Worm (Caenorhabditis elegans) whole organism, L2 larva: ENCODE results near the gene mua-6.
"Not testable (repeated sequence)": the region's sequence is repeated elsewhere in the genome, so short reads cannot be mapped to it uniquely, and the experiment has no call there.

Experiments
- C34F6.9 ChIP-seq: fragments of 150-350 bp; optimal IDR thresholded peaks from 2 replicates; lab custom pipeline; 2014; ENCODE audit warnings: missing biosample characterization, missing genetic modification characterization
- Y55F3AM.14 ChIP-seq: fragments of 200-800 bp; sonication (Bioruptor generic); optimal IDR thresholded peaks from 2 replicates; lab custom pipeline; 2018; ENCODE audit warnings: mild to moderate bottlenecking, missing genetic modification characterization, missing compliant biosample characterization
- ZK546.5 ChIP-seq: sonication (generic microtip); optimal IDR thresholded peaks from 2 replicates; lab custom pipeline; 2017; ENCODE audit warnings: missing biosample characterization, missing genetic modification characterization
- alr-1 ChIP-seq: fragments of 150-350 bp; optimal IDR thresholded peaks from 2 replicates; lab custom pipeline; 2014; ENCODE audit warnings: missing biosample characterization, missing genetic modification characterization
- aly-2 ChIP-seq: fragments of 150-350 bp; optimal IDR thresholded peaks from 2 replicates; lab custom pipeline; 2014; ENCODE audit warnings: missing biosample characterization, missing genetic modification characterization
- ama-1 ChIP-seq: fragments of 150-350 bp; optimal IDR thresholded peaks from 2 replicates; lab custom pipeline; 2018; ENCODE audit warnings: inconsistent platforms
- blmp-1 ChIP-seq: sonication (generic microtip); optimal IDR thresholded peaks from 2 replicates; lab custom pipeline; 2017; ENCODE audit warnings: missing genetic modification characterization, mild to moderate bottlenecking, missing compliant biosample characterization, antibody characterized with exemption, moderate library complexity; ENCODE audit not compliant: insufficient read depth
- crh-2 ChIP-seq: sonication (generic microtip); optimal IDR thresholded peaks from 2 replicates; lab custom pipeline; 2017; ENCODE audit warnings: missing biosample characterization, missing genetic modification characterization
- dmd-4 ChIP-seq: sonication (generic microtip); optimal IDR thresholded peaks from 2 replicates; lab custom pipeline; 2017; ENCODE audit warnings: missing biosample characterization, missing genetic modification characterization
- elt-3 ChIP-seq: sonication (generic microtip); optimal IDR thresholded peaks from 2 replicates; lab custom pipeline; 2017; ENCODE audit warnings: missing biosample characterization, missing genetic modification characterization
- fos-1 ChIP-seq: fragments of 150-350 bp; optimal IDR thresholded peaks from 2 replicates; lab custom pipeline; 2014; ENCODE audit warnings: missing biosample characterization, missing genetic modification characterization
- gmeb-1 ChIP-seq: fragments of 150-350 bp; optimal IDR thresholded peaks from 2 replicates; lab custom pipeline; 2014; ENCODE audit warnings: missing biosample characterization, missing genetic modification characterization
- lin-11 ChIP-seq: fragments of 150-350 bp; sonication (generic microtip); optimal IDR thresholded peaks from 2 replicates; lab custom pipeline; 2014; ENCODE audit warnings: missing biosample characterization, missing genetic modification characterization, inconsistent platforms, mixed read lengths
- lin-13 ChIP-seq: fragments of 150-350 bp; optimal IDR thresholded peaks from 2 replicates; lab custom pipeline; 2014; ENCODE audit warnings: missing biosample characterization, missing genetic modification reagents, missing genetic modification characterization
- lin-39 ChIP-seq: fragments of 150-350 bp; optimal IDR thresholded peaks from 2 replicates; lab custom pipeline; 2014; ENCODE audit warnings: missing biosample characterization, missing genetic modification reagents, missing genetic modification characterization
- lsy-2 ChIP-seq, 2 experiments: fragments of 150-350 bp in 1 of 2; sonication (generic microtip) in 1 of 2; optimal IDR thresholded peaks; 2 replicates each; lab custom pipeline; 2014 to 2017; ENCODE audit warnings: missing biosample characterization in 2 of 2, missing genetic modification characterization in 2 of 2
- mbf-1 ChIP-seq: sonication (generic microtip); optimal IDR thresholded peaks from 2 replicates; lab custom pipeline; 2017; ENCODE audit warnings: missing biosample characterization, missing genetic modification characterization
- mdl-1 ChIP-seq, 2 experiments: fragments of 150-350 bp in 1 of 2; sonication (generic microtip) in 1 of 2; optimal IDR thresholded peaks; 2 replicates each; lab custom pipeline; 2017; ENCODE audit warnings: missing biosample characterization in 2 of 2, missing genetic modification characterization in 2 of 2
- nhr-10 ChIP-seq: sonication (generic microtip); optimal IDR thresholded peaks from 2 replicates; lab custom pipeline; 2017; ENCODE audit warnings: missing biosample characterization, missing genetic modification characterization
- nhr-11 ChIP-seq: fragments of 150-350 bp; optimal IDR thresholded peaks from 2 replicates; lab custom pipeline; 2014; ENCODE audit warnings: missing biosample characterization, missing genetic modification characterization
- nhr-129 ChIP-seq: fragments of 150-350 bp; optimal IDR thresholded peaks from 2 replicates; lab custom pipeline; 2014; ENCODE audit warnings: missing biosample characterization, missing genetic modification characterization
- nhr-23 ChIP-seq: fragments of 150-350 bp; optimal IDR thresholded peaks from 2 replicates; lab custom pipeline; 2014; ENCODE audit warnings: missing biosample characterization, missing genetic modification reagents, missing genetic modification characterization
- nhr-77 ChIP-seq: fragments of 150-350 bp; optimal IDR thresholded peaks from 2 replicates; lab custom pipeline; 2014; ENCODE audit warnings: missing biosample characterization, missing genetic modification characterization
- sma-3 ChIP-seq: sonication (generic microtip); optimal IDR thresholded peaks from 2 replicates; lab custom pipeline; 2016; ENCODE audit warnings: missing genetic modification reagents, missing genetic modification characterization, missing compliant biosample characterization
- sma-9 ChIP-seq, 2 experiments: fragments of 150-350 bp in 1 of 2; sonication (generic microtip) in 1 of 2; optimal IDR thresholded peaks; 2 replicates each; lab custom pipeline; 2014 to 2016; ENCODE audit warnings: missing genetic modification characterization in 2 of 2, mild to moderate bottlenecking in 1 of 2, missing biosample characterization in 1 of 2, missing compliant biosample characterization in 1 of 2, missing genetic modification reagents in 1 of 2, moderate library complexity in 1 of 2
- snpc-4 ChIP-seq: fragments of 150-350 bp; optimal IDR thresholded peaks from 2 replicates; lab custom pipeline; 2014; ENCODE audit warnings: missing biosample characterization, missing genetic modification characterization
- unc-39 ChIP-seq: fragments of 150-350 bp; optimal IDR thresholded peaks from 2 replicates; lab custom pipeline; 2014; ENCODE audit warnings: missing biosample characterization, missing genetic modification characterization
- unc-55 ChIP-seq: fragments of 150-350 bp; sonication (generic microtip); optimal IDR thresholded peaks from 3 replicates; lab custom pipeline; 2014; ENCODE audit warnings: missing biosample characterization, missing genetic modification reagents, missing genetic modification characterization
- ztf-4 ChIP-seq: fragments of 150-350 bp; optimal IDR thresholded peaks from 2 replicates; lab custom pipeline; 2014; ENCODE audit warnings: missing biosample characterization, missing genetic modification characterization

mua-6 gene

DNA sequence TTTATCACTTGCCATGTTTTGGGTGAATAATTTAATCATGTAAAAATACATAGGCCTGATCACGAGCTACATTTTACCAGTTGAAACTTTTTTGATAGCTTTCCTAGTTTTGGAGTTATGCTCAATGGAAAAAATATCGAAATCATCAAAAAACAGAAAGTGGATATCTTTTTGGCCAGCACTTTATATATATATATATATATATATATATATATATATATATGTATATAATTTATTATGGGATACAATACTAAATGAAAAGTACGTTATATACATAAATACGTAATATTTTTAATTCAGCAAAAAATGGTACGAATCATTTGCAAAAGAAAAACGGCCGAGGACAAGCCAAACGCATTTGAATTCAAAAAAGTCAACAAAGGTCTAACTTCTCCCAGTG is 45.8 kb downstream of the mua-6 start, which contains the start of gene F23A7.3:
F23A7.3 (plus strand) TSS at position 301 of the 400 bp plus-strand sequence.
- not testable (repeated sequence) for TF ChIP-seq nhr-23; nhr-11 (tag; lab: Kevin White, UChicago); crh-2 (tag; lab: Kevin White, UChicago)

DNA sequence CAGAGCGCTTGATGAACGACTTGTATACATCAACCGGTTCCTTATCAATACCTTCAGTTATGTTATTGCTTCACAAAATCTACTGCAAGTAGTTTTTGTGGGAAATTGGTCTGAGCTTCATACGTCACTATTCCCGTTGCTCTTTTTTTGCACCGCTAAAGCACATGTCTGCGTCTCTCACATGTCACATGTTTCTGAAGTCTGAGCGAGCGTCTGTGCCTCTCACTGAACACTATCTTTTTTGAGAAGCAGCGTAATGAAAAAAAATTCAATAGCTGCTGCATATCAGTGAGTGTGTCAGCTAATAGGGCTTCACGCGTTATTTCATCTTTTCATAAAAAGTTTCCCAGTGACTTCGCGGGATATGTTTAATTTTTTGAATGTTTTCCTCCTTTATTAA is 47.2 kb downstream of the mua-6 start:
- TF ChIP-seq lin-11 (tag; lab: Kevin White, UChicago) (peak; percentile 19), gmeb-1 (tag; lab: Kevin White, UChicago) (no peak), sma-9 (GFP tag; optimal IDR thresholded peaks at IDR 0.05; lab: Kevin White, UChicago) (peak; percentile 65), sma-9 (tag; optimal IDR thresholded peaks at IDR 0.05; lab: Kevin White, UChicago) (no peak), nhr-77 (tag; lab: Kevin White, UChicago) (no peak), C34F6.9 (tag; lab: Kevin White, UChicago) (peak; percentile 48), unc-55 (GFP tag; lab: Kevin White, UChicago) (peak; percentile 5), crh-2 (tag; lab: Kevin White, UChicago) (peak; percentile 61), ama-1 (lab: Kevin White, UChicago) (no peak), nhr-129 (tag; lab: Kevin White, UChicago) (peak; percentile 41), mbf-1 (tag; lab: Kevin White, UChicago) (no peak), fos-1 (tag; lab: Kevin White, UChicago) (peak; percentile 27), mdl-1 (tag; optimal IDR thresholded peaks at IDR 0.05; lab: Kevin White, UChicago) (peak in 1 of 2 experiments; percentile 48)

DNA sequence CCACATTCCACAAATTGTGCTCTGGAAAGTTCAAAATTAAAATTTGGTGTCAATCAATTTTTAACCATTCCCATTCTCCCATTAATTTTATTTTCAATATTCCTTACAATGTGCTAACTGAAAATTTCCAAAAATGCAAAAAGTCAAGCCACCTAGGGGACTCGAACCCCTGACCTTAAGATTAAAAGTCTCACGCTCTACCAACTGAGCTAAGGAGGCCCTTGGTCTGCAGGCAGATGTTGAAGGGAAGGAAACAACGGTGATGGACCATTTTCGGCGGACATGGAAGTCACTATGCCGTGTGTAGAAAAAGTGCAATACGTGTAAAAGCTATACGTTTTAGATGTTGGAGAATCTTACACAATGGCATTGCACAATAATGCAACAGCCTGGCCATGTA is 47.7 kb downstream of the mua-6 start:
- no peak for TF ChIP-seq snpc-4
- TF ChIP-seq lin-39: no peak
- TF ChIP-seq nhr-10 (tag; lab: Kevin White, UChicago): no peak
- TF ChIP-seq sma-3 (GFP tag; lab: Kevin White, UChicago): no peak
- TF ChIP-seq fos-1 (tag; lab: Kevin White, UChicago): no peak
- TF ChIP-seq, all 48 proteins: peak for 0

DNA sequence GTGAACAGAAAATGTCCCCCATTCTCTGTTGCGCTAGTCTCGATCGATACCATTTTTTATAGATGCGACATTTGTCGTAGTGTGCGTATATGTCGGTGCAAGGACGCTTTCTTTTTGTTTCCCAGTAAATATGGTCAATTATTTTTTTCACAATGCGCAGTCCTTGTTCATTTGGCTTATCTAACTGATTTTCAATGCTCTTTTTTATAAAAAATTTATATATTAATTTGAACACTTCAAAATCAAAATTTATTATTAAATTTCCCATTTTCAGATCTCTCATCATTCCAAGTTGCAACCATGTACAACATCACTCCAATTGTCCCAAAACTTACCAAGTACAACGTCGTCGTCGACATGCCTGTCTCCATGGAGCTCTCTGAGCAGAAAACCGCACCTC is 48.4 kb downstream of the mua-6 start, which contains the start of gene F23A7.1:
F23A7.1 (plus strand) TSS at position 301 of the 400 bp plus-strand sequence.
- TF ChIP-seq elt-3 (tag; lab: Kevin White, UChicago) (no peak), aly-2 (no peak), ztf-4 (no peak), lsy-2 (tag; optimal IDR thresholded peaks at IDR 0.05; lab: Kevin White, UChicago) (no peak), alr-1 (tag; lab: Kevin White, UChicago) (no peak), ZK546.5 (tag; lab: Kevin White, UChicago) (no peak), nhr-11 (tag; lab: Kevin White, UChicago) (no peak), nhr-77 (tag; lab: Kevin White, UChicago) (no peak), blmp-1 (tag; lab: Kevin White, UChicago) (no peak), lin-13 (no peak), mbf-1 (tag; lab: Kevin White, UChicago) (no peak)

DNA sequence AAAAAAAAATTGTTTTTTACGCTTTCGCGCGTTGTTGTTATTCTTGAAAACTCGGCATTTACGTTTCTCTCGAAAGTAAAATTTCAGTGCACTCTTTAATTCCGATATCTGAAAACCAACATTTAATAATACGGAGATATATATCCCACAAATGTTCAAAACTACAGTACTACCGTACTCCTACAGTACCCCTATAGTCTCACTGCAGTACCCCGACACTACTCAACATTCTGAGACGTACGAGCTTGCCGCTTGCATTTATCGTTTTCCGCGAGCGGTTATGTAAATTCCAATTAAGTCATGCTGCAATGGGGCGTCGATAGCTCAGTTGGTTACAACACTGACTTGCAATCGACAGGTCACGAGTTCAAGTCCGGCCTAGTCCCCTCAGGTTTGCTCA is 52.4 kb downstream of the mua-6 start, which contains the start of gene F23A7.8:
F23A7.8 (plus strand) TSS at position 301 of the 400 bp plus-strand sequence.
- TF ChIP-seq nhr-129 (tag; lab: Kevin White, UChicago); unc-39; Y55F3AM.14: not testable (repeated sequence)

DNA sequence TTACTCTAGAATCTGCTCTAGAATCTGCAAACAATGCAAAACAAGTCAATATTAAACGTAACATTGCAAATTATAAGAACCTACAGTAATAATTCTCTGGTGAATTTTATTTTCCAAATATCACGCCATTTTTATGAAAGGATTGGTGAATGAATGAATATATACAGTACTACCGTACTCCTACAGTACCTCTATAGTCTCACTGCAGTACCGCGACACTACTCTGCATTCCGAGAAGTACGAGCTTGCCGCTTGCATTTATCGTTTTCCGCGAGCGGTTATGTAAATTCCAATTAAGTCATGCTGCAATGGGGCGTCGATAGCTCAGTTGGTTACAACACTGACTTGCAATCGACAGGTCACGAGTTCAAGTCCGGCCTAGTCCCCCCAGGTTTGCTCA is 53.2 kb downstream of the mua-6 start, which contains the start of gene F23A7.4:
F23A7.4 (plus strand) TSS at position 301 of the 400 bp plus-strand sequence.
- TF ChIP-seq sma-3 (GFP tag; lab: Kevin White, UChicago); ama-1 (lab: Kevin White, UChicago); dmd-4 (tag; lab: Kevin White, UChicago): not testable (repeated sequence)
- TF ChIP-seq, all 48 proteins: peak for 0; not testable (repeated sequence) for 48
